Fruit fly (Drosophila melanogaster) whole organism, wandering third instar larva: Measurements from ENCODE around the gene CG42699.

Experiments
- HLH106 ChIP-seq: fragments of 200-800 bp; optimal IDR thresholded peaks from 3 replicates; lab custom pipeline; 2019; ENCODE audit warnings: missing biosample characterization, mild to moderate bottlenecking, missing genetic modification characterization, moderate library complexity
- Myc ChIP-seq: fragments of >200 bp; optimal IDR thresholded peaks from 2 replicates; lab custom pipeline; 2017
- OdsH ChIP-seq: fragments of 200-800 bp; sonication (Bioruptor generic); optimal IDR thresholded peaks from 2 replicates; lab custom pipeline; 2016; ENCODE audit warnings: missing biosample characterization, mild to moderate bottlenecking, missing genetic modification characterization
- h ChIP-seq: fragments of 200-800 bp; sonication (Bioruptor generic); optimal IDR thresholded peaks from 3 replicates; lab custom pipeline; 2016; ENCODE audit warnings: missing biosample characterization, mild to moderate bottlenecking, missing genetic modification characterization
- jim ChIP-seq: fragments of 175-275, 200-325 bp; sonication (Bioruptor generic); optimal IDR thresholded peaks from 2 replicates; lab custom pipeline; 2016; ENCODE audit warnings: missing biosample characterization, mild to moderate bottlenecking, missing genetic modification characterization
- psq ChIP-seq: fragments of 200-800 bp; sonication (Bioruptor generic); optimal IDR thresholded peaks from 3 replicates; lab custom pipeline; 2017; ENCODE audit warnings: missing biosample characterization, mild to moderate bottlenecking, missing genetic modification characterization, moderate library complexity

dm6 chrX:5818428-5818827 is 54.1 kb downstream of the CG42699 start, which contains the start of gene CG15765:
- TF ChIP-seq OdsH (GFP tag; lab: Kevin White, UChicago) (no peak), HLH106 (tag; lab: Kevin White, UChicago) (no peak), psq (GFP tag; lab: Kevin White, UChicago) (no peak), jim (GFP tag; lab: Kevin White, UChicago) (no peak), Myc (lab: Kevin White, UChicago) (no peak), h (GFP tag; lab: Kevin White, UChicago) (no peak)
